Worm (Caenorhabditis elegans): Measurements from ENCODE around the gene gly-6.

ce11 chrIII:4330984-4331383 is at the start of gene gly-6:
- TF ChIP-seq flt-1 (GFP tag; IDR thresholded peaks at IDR 0.05), result no peak
- no peak for TF ChIP-seq ref-1 (GFP tag; conservative IDR thresholded peaks at IDR 0.05)
- no peak for TF ChIP-seq tab-1 (GFP tag; IDR thresholded peaks at IDR 0.05)

Data from whole organism, midembryonic.